Fruit fly (Drosophila melanogaster): ENCODE measurements around the gene can.
A peak's percentile ranks its signal among the peaks of the same experiment; 100 is the strongest.

can gene

DNA sequence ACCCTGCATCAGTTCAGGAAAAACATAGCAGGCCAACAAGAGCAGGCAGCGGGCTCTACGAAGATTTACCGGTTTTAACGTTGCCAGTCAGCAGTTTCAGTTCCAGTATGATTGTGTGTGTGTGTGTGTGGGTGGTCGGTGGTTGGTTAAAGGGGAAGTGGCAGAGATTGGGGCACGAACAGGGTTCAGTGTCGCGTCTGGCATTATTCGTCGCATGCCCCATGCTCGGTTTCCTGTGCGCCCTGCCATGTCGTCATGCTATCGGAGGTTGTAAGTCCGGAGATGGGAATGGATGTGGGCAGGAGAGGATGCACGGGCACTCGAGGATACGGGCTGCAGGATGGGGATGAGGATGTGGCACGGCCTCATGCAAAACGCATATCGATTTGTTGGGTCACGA, 8.2 kb downstream of the can start:
- no peak for TF ChIP-seq CG14655 (GFP tag; optimal IDR thresholded peaks at IDR 0.05)
- no peak for TF ChIP-seq Ets98B (GFP tag; IDR thresholded peaks at IDR 0.05)
- no peak for TF ChIP-seq gl (tag; optimal IDR thresholded peaks at IDR 0.05)
- no peak for TF ChIP-seq fd96Ca (GFP tag; IDR thresholded peaks at IDR 0.05)
- no peak for TF ChIP-seq CG9948 (tag; optimal IDR thresholded peaks at IDR 0.05)
- TF ChIP-seq CG13204 (GFP tag; optimal IDR thresholded peaks at IDR 0.05), result peak; percentile 39
- TF ChIP-seq EcR (GFP tag; optimal IDR thresholded peaks at IDR 0.05), result peak; percentile 9
- TF ChIP-seq CG17806 (tag; optimal IDR thresholded peaks at IDR 0.05), result no peak
- no peak for TF ChIP-seq CG32121 (GFP tag; IDR thresholded peaks at IDR 0.05)
- TF ChIP-seq Pif1A (GFP tag; optimal IDR thresholded peaks at IDR 0.05), result no peak
- no peak for TF ChIP-seq rn (GFP tag; IDR thresholded peaks at IDR 0.05)
- no peak for TF ChIP-seq CG10348 (GFP tag; IDR thresholded peaks at IDR 0.05)
- no peak for TF ChIP-seq CG8301 (tag; optimal IDR thresholded peaks at IDR 0.05)
- TF ChIP-seq D1 (tag; optimal IDR thresholded peaks at IDR 0.05), result no peak
- TF ChIP-seq Pif1B (GFP tag; optimal IDR thresholded peaks at IDR 0.05), result no peak
- no peak for TF ChIP-seq Snoo (tag; optimal IDR thresholded peaks at IDR 0.05)
- no peak for TF ChIP-seq CG34367 (tag; optimal IDR thresholded peaks at IDR 0.05)
- no peak for TF ChIP-seq CG12605 (GFP tag; IDR thresholded peaks at IDR 0.05)
- no peak for TF ChIP-seq CG8159 (tag; optimal IDR thresholded peaks at IDR 0.05)
- no peak for TF ChIP-seq CG15710 (tag; optimal IDR thresholded peaks at IDR 0.05)
- peak; percentile 41; the same call in 1 of the 3 replicates for TF ChIP-seq CG4496 (GFP tag; IDR thresholded peaks at IDR 0.05)

- TF ChIP-seq CG4496 (GFP tag; IDR thresholded peaks at IDR 0.05), result no peak
- TF ChIP-seq D1 (tag; optimal IDR thresholded peaks at IDR 0.05), result no peak
- no peak for TF ChIP-seq rn (GFP tag; IDR thresholded peaks at IDR 0.05)
- TF ChIP-seq Pif1A (GFP tag; optimal IDR thresholded peaks at IDR 0.05), result no peak
- TF ChIP-seq CG34367 (tag; optimal IDR thresholded peaks at IDR 0.05), result no peak
- no peak for TF ChIP-seq EcR (GFP tag; optimal IDR thresholded peaks at IDR 0.05)
- TF ChIP-seq CG13204 (GFP tag; optimal IDR thresholded peaks at IDR 0.05), result no peak
- no peak for TF ChIP-seq Snoo (tag; optimal IDR thresholded peaks at IDR 0.05)
- no peak for TF ChIP-seq CG8159 (tag; optimal IDR thresholded peaks at IDR 0.05)
- no peak for TF ChIP-seq Pif1B (GFP tag; optimal IDR thresholded peaks at IDR 0.05)
- TF ChIP-seq CG17806 (tag; optimal IDR thresholded peaks at IDR 0.05), result no peak
- no peak for TF ChIP-seq CG10348 (GFP tag; IDR thresholded peaks at IDR 0.05)
Observed at dm6 chr3L:10254131-10254530, 12.8 kb downstream of the can start.

dm6 chr3L:10249836-10250235, 17.1 kb downstream of the can start:
- TF ChIP-seq CG14655 (GFP tag; optimal IDR thresholded peaks at IDR 0.05) (no peak), Snoo (tag; optimal IDR thresholded peaks at IDR 0.05) (no peak), rn (GFP tag; IDR thresholded peaks at IDR 0.05) (no peak), Pif1A (GFP tag; optimal IDR thresholded peaks at IDR 0.05) (no peak), CG8159 (tag; optimal IDR thresholded peaks at IDR 0.05) (no peak), D1 (tag; optimal IDR thresholded peaks at IDR 0.05) (no peak), CG32121 (GFP tag; IDR thresholded peaks at IDR 0.05) (no peak), CG12605 (GFP tag; IDR thresholded peaks at IDR 0.05) (no peak), EcR (GFP tag; optimal IDR thresholded peaks at IDR 0.05) (no peak)

- TF ChIP-seq CG34367 (tag; optimal IDR thresholded peaks at IDR 0.05) (peak; percentile 50), CG17806 (tag; optimal IDR thresholded peaks at IDR 0.05) (no peak), CG4496 (GFP tag; IDR thresholded peaks at IDR 0.05) (no peak), gl (tag; optimal IDR thresholded peaks at IDR 0.05) (no peak), CG13204 (GFP tag; optimal IDR thresholded peaks at IDR 0.05) (peak; percentile 3), Pif1B (GFP tag; optimal IDR thresholded peaks at IDR 0.05) (no peak), CG8159 (tag; optimal IDR thresholded peaks at IDR 0.05) (no peak), CG15710 (tag; optimal IDR thresholded peaks at IDR 0.05) (peak; percentile 72)
Observed at dm6 chr3L:10247579-10247978, 19.3 kb downstream of the can start.

dm6 chr3L:10247121-10247520, 19.8 kb downstream of the can start:
- TF ChIP-seq CG32121 (GFP tag; IDR thresholded peaks at IDR 0.05) (no peak), CG10348 (GFP tag; IDR thresholded peaks at IDR 0.05) (peak; percentile 25; the same call in 1 of the 2 replicates), CG8301 (tag; optimal IDR thresholded peaks at IDR 0.05) (no peak)

dm6 chr3L:10246226-10246778, 20.6 kb downstream of the can start:
- TF ChIP-seq CG14655 (GFP tag; optimal IDR thresholded peaks at IDR 0.05) (no peak), CG8301 (tag; optimal IDR thresholded peaks at IDR 0.05) (no peak), EcR (GFP tag; optimal IDR thresholded peaks at IDR 0.05) (no peak), CG12605 (GFP tag; IDR thresholded peaks at IDR 0.05) (no peak), CG9948 (tag; optimal IDR thresholded peaks at IDR 0.05) (no peak), CG15710 (tag; optimal IDR thresholded peaks at IDR 0.05) (no peak), CG34367 (tag; optimal IDR thresholded peaks at IDR 0.05) (no peak), CG17806 (tag; optimal IDR thresholded peaks at IDR 0.05) (no peak)

DNA sequence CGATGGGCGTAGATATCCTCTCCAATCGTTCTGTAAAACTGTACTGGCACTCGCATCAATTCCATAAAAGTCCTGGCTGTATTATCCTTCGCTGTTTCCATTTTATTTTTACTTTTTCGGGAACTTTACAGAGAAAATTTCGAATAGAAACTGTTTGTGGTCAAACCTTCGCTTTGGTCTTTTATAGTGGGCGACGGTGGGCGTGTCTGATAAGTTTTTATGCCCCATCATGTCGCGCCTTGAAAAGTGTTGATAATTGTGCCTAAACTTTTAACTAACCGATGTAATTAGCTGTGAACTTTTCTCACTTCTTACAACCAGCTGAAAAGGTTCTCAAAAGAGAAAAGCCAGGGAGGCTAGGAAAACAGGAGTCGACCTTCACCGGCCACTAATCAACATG, 22.3 kb downstream of the can start, which contains the start of gene Or67c:
Gene Or67c (minus strand): TSS at position 101 of the 400 bp plus-strand sequence.
- TF ChIP-seq rn (GFP tag; IDR thresholded peaks at IDR 0.05), result no peak
- no peak for TF ChIP-seq gl (tag; optimal IDR thresholded peaks at IDR 0.05)
- no peak for TF ChIP-seq Pif1B (GFP tag; optimal IDR thresholded peaks at IDR 0.05)
- TF ChIP-seq CG14655 (GFP tag; optimal IDR thresholded peaks at IDR 0.05), result no peak
- TF ChIP-seq Snoo (tag; optimal IDR thresholded peaks at IDR 0.05), result no peak
- no peak for TF ChIP-seq EcR (GFP tag; optimal IDR thresholded peaks at IDR 0.05)
- TF ChIP-seq CG10348 (GFP tag; IDR thresholded peaks at IDR 0.05), result no peak
- TF ChIP-seq CG8159 (tag; optimal IDR thresholded peaks at IDR 0.05), result no peak
- no peak for TF ChIP-seq CG17806 (tag; optimal IDR thresholded peaks at IDR 0.05)
- TF ChIP-seq Ets98B (GFP tag; IDR thresholded peaks at IDR 0.05), result no peak
- no peak for TF ChIP-seq CG32121 (GFP tag; IDR thresholded peaks at IDR 0.05)
- TF ChIP-seq Pif1A (GFP tag; optimal IDR thresholded peaks at IDR 0.05), result no peak
- no peak for TF ChIP-seq CG15710 (tag; optimal IDR thresholded peaks at IDR 0.05)
- TF ChIP-seq CG13204 (GFP tag; optimal IDR thresholded peaks at IDR 0.05), result no peak
- no peak for TF ChIP-seq CG4496 (GFP tag; IDR thresholded peaks at IDR 0.05)
